Fruit fly (Drosophila melanogaster) whole organism, pupa: Measurements from ENCODE around the gene PolA2.

Experiments
- CG9948 ChIP-seq: fragments of 200-800 bp; sonication (Bioruptor generic); optimal IDR thresholded peaks from 2 replicates; lab custom pipeline; 2018; ENCODE audit warnings: missing biosample characterization, mild to moderate bottlenecking, missing genetic modification characterization, moderate library complexity
- Snoo ChIP-seq: fragments of 200-800 bp; sonication (Bioruptor generic); optimal IDR thresholded peaks from 3 replicates; lab custom pipeline; 2017; ENCODE audit warnings: missing biosample characterization, mild to moderate bottlenecking, missing genetic modification characterization, inconsistent platforms
- fd96Ca ChIP-seq: fragments of 200-800 bp; sonication (Bioruptor generic); IDR thresholded peaks from 3 replicates; pipeline ENCODE4 v1.3.6; 2022; ENCODE audit warnings: missing biosample characterization, missing genetic modification characterization

- TF ChIP-seq CG9948 (tag; lab: Kevin White, UChicago), result no peak
- no peak for TF ChIP-seq fd96Ca
- TF ChIP-seq Snoo (tag; lab: Kevin White, UChicago), result no peak
These were observed 9.6 kb upstream of the PolA2 start, which contains the start of gene CG42814 for dm6 chr3R:27229368-27229767.
